Fruit fly (Drosophila melanogaster) whole organism, embryonic: ENCODE data around the gene CG18622.

Experiments used
- Ada2b ChIP-seq: fragments of 200-800 bp; sonication (Bioruptor generic); IDR thresholded peaks from 2 replicates; pipeline ENCODE4 v1.3.6; 2022; ENCODE audit warnings: missing biosample characterization, missing genetic modification characterization
- Asciz ChIP-seq: fragments of 200-800 bp; sonication (Bioruptor generic); optimal IDR thresholded peaks from 2 replicates; lab custom pipeline; 2017; ENCODE audit warnings: missing biosample characterization, mild to moderate bottlenecking, missing genetic modification characterization, missing genetic modification reagents
- B-H2 ChIP-seq: fragments of 200-800 bp; sonication (Bioruptor generic); optimal IDR thresholded peaks from 2 replicates; lab custom pipeline; 2018; ENCODE audit warnings: missing biosample characterization, mild to moderate bottlenecking, missing genetic modification characterization
- CG10979 ChIP-seq: fragments of 200-800 bp; sonication (Bioruptor generic); optimal IDR thresholded peaks from 2 replicates; lab custom pipeline; 2018; ENCODE audit warnings: missing biosample characterization, mild to moderate bottlenecking, missing genetic modification characterization, moderate library complexity
- CG11695 ChIP-seq: fragments of 200-800 bp; sonication (Bioruptor generic); IDR thresholded peaks from 3 replicates; pipeline ENCODE4 v1.3.6; 2022; ENCODE audit warnings: missing biosample characterization, missing genetic modification characterization
- CG15696 ChIP-seq: fragments of 200-800 bp; sonication (Bioruptor generic); optimal IDR thresholded peaks from 2 replicates; lab custom pipeline; 2019; ENCODE audit warnings: missing biosample characterization, mild to moderate bottlenecking, missing genetic modification characterization, moderate library complexity
- CG17186 ChIP-seq: fragments of 200-800 bp; sonication (Bioruptor generic); optimal IDR thresholded peaks from 3 replicates; lab custom pipeline; 2017; ENCODE audit warnings: missing biosample characterization, missing genetic modification reagents, missing genetic modification characterization
- CG18476 ChIP-seq: fragments of 200-800 bp; sonication (Bioruptor generic); optimal IDR thresholded peaks from 2 replicates; lab custom pipeline; 2016; ENCODE audit warnings: missing biosample characterization, mild to moderate bottlenecking, missing genetic modification characterization
- CG2116 ChIP-seq: fragments of 200-800 bp; sonication (Bioruptor generic); optimal IDR thresholded peaks from 3 replicates; lab custom pipeline; 2018; ENCODE audit warnings: missing biosample characterization, mild to moderate bottlenecking, missing genetic modification characterization
- CG2120 ChIP-seq: fragments of 200-800 bp; sonication (Bioruptor generic); optimal IDR thresholded peaks from 3 replicates; lab custom pipeline; 2016; ENCODE audit warnings: missing biosample characterization, missing genetic modification characterization
- CG2889 ChIP-seq: fragments of 200-800 bp; sonication (Bioruptor generic); IDR thresholded peaks from 3 replicates; pipeline ENCODE4 v1.3.6; 2022; ENCODE audit warnings: missing biosample characterization, missing genetic modification characterization
- CG3407 ChIP-seq: fragments of 200-800 bp; sonication (Bioruptor generic); optimal IDR thresholded peaks from 2 replicates; lab custom pipeline; 2018; ENCODE audit warnings: missing biosample characterization, mild to moderate bottlenecking, missing genetic modification characterization
- CG4328 ChIP-seq: fragments of 200-800 bp; sonication (Bioruptor generic); optimal IDR thresholded peaks from 3 replicates; lab custom pipeline; 2017; ENCODE audit warnings: missing biosample characterization, missing genetic modification reagents, missing genetic modification characterization
- CG43689 ChIP-seq: fragments of 200-800 bp; sonication (Bioruptor generic); IDR thresholded peaks from 2 replicates; pipeline ENCODE4 v1.3.6; 2022; ENCODE audit warnings: missing biosample characterization, missing genetic modification characterization
- CG7372 ChIP-seq: fragments of 200-800 bp; sonication (Bioruptor generic); IDR thresholded peaks from 2 replicates; pipeline ENCODE4 v1.3.6; 2022; ENCODE audit warnings: missing biosample characterization, missing genetic modification characterization
- CG7987 ChIP-seq: fragments of 200-800 bp; sonication (Bioruptor generic); optimal IDR thresholded peaks from 2 replicates; lab custom pipeline; 2018; ENCODE audit warnings: missing biosample characterization, mild to moderate bottlenecking, missing genetic modification characterization, moderate library complexity
- D19B ChIP-seq: fragments of 200-800 bp; sonication (Bioruptor generic); optimal IDR thresholded peaks from 2 replicates; lab custom pipeline; 2017; ENCODE audit warnings: missing biosample characterization, mild to moderate bottlenecking, missing genetic modification characterization
- Dip2 ChIP-seq: fragments of 200-800 bp; sonication (Bioruptor generic); IDR thresholded peaks from 2 replicates; pipeline ENCODE4 v1.3.6; 2022; ENCODE audit warnings: missing biosample characterization, missing genetic modification characterization
- Dip3 ChIP-seq: fragments of 200-800 bp; sonication (Bioruptor generic); optimal IDR thresholded peaks from 3 replicates; lab custom pipeline; 2016; ENCODE audit warnings: missing biosample characterization, missing genetic modification characterization
- Gsc ChIP-seq: fragments of 200-800 bp; sonication (Bioruptor generic); IDR thresholded peaks from 2 replicates; pipeline ENCODE4 v1.3.6; 2022; ENCODE audit warnings: missing biosample characterization, missing genetic modification characterization
- Gug ChIP-seq: fragments of 200-800 bp; sonication (Bioruptor generic); IDR thresholded peaks from 4 replicates; pipeline ENCODE4 v1.3.6; 2022; ENCODE audit warnings: missing biosample characterization, missing genetic modification characterization
- HLH54F ChIP-seq: fragments of 200-800 bp; sonication (Bioruptor generic); optimal IDR thresholded peaks from 3 replicates; lab custom pipeline; 2016; ENCODE audit warnings: missing biosample characterization, missing genetic modification characterization
- Lim3 ChIP-seq: fragments of 200-800 bp; sonication (Bioruptor generic); IDR thresholded peaks from 2 replicates; pipeline ENCODE4 v1.3.6; 2022; ENCODE audit warnings: missing biosample characterization, missing genetic modification characterization
- Mrtf ChIP-seq: fragments of 200-800 bp; sonication (Bioruptor generic); IDR thresholded peaks from 3 replicates; pipeline ENCODE4 v1.3.6; 2022; ENCODE audit warnings: missing biosample characterization, missing genetic modification characterization
- NfI ChIP-seq: fragments of 200-800 bp; sonication (Bioruptor generic); optimal IDR thresholded peaks from 3 replicates; lab custom pipeline; 2018; ENCODE audit warnings: missing biosample characterization, mild to moderate bottlenecking, missing genetic modification characterization, moderate library complexity
- Oaz ChIP-seq: fragments of 200-800 bp; sonication (Bioruptor generic); IDR thresholded peaks from 2 replicates; pipeline ENCODE4 v1.3.6; 2022; ENCODE audit warnings: missing biosample characterization, missing genetic modification characterization
- Six4 ChIP-seq: fragments of 200-800 bp; sonication (Bioruptor generic); optimal IDR thresholded peaks from 2 replicates; lab custom pipeline; 2016; ENCODE audit warnings: missing biosample characterization, missing genetic modification characterization
- Sox102F ChIP-seq: fragments of 200-800 bp; sonication (Bioruptor generic); optimal IDR thresholded peaks from 2 replicates; lab custom pipeline; 2018; ENCODE audit warnings: missing biosample characterization, mild to moderate bottlenecking, missing genetic modification characterization, moderate library complexity
- cato ChIP-seq: fragments of 200-800 bp; sonication (Bioruptor generic); optimal IDR thresholded peaks from 2 replicates; lab custom pipeline; 2016; ENCODE audit warnings: missing biosample characterization, missing genetic modification characterization, borderline replicate concordance
- emc ChIP-seq: fragments of 200-800 bp; sonication (Bioruptor generic); optimal IDR thresholded peaks from 2 replicates; lab custom pipeline; 2016; ENCODE audit warnings: missing biosample characterization, missing genetic modification characterization
- fd3F ChIP-seq: fragments of 200-800 bp; sonication (Bioruptor generic); optimal IDR thresholded peaks from 2 replicates; lab custom pipeline; 2018; ENCODE audit warnings: missing biosample characterization, mild to moderate bottlenecking, missing genetic modification characterization, moderate library complexity
- fd64A ChIP-seq: fragments of 200-800 bp; sonication (Bioruptor generic); optimal IDR thresholded peaks from 3 replicates; lab custom pipeline; 2018; ENCODE audit warnings: missing biosample characterization, mild to moderate bottlenecking, missing genetic modification characterization
- fd96Cb ChIP-seq: fragments of 200-800 bp; sonication (Bioruptor generic); optimal IDR thresholded peaks from 2 replicates; lab custom pipeline; 2018; ENCODE audit warnings: missing biosample characterization, mild to moderate bottlenecking, missing genetic modification characterization, moderate library complexity
- gcm ChIP-seq: fragments of 200-800 bp; sonication (Bioruptor generic); optimal IDR thresholded peaks from 2 replicates; lab custom pipeline; 2019; ENCODE audit warnings: missing biosample characterization, mild to moderate bottlenecking, missing genetic modification characterization, moderate library complexity
- hth ChIP-seq: fragments of >200 bp; optimal IDR thresholded peaks from 2 replicates; lab custom pipeline; 2017; ENCODE audit warnings: inconsistent platforms
- insv ChIP-seq, 2 experiments: fragments of 200-800 bp; sonication (Bioruptor generic); optimal IDR thresholded peaks; 3 replicates each; lab custom pipeline; 2016 to 2018; ENCODE audit warnings: missing biosample characterization in 2 of 2, missing genetic modification characterization in 2 of 2
- jigr1 ChIP-seq: fragments of 200-800 bp; sonication (Bioruptor generic); IDR thresholded peaks from 3 replicates; pipeline ENCODE4 v1.3.6; 2022; ENCODE audit warnings: missing biosample characterization, missing genetic modification characterization
- lbe ChIP-seq: fragments of 200-800 bp; sonication (Bioruptor generic); optimal IDR thresholded peaks from 2 replicates; lab custom pipeline; 2016; ENCODE audit warnings: missing biosample characterization, mild to moderate bottlenecking, missing genetic modification characterization
- lmd ChIP-seq: fragments of 200-800 bp; sonication (Bioruptor generic); IDR thresholded peaks from 2 replicates; pipeline ENCODE4 v1.3.6; 2022; ENCODE audit warnings: missing biosample characterization, missing genetic modification characterization
- mirr ChIP-seq: fragments of 200-800 bp; sonication (Bioruptor generic); optimal IDR thresholded peaks from 3 replicates; lab custom pipeline; 2018; ENCODE audit warnings: missing biosample characterization, mild to moderate bottlenecking, missing genetic modification characterization
- peb ChIP-seq: fragments of 200-800 bp; sonication (Bioruptor generic); IDR thresholded peaks from 2 replicates; pipeline ENCODE4 v1.3.6; 2022; ENCODE audit warnings: missing biosample characterization, missing genetic modification characterization
- pros ChIP-seq: fragments of 200-800 bp; sonication (Bioruptor generic); optimal IDR thresholded peaks from 3 replicates; lab custom pipeline; 2019; ENCODE audit warnings: missing biosample characterization, mild to moderate bottlenecking, missing genetic modification characterization, moderate library complexity
- salm ChIP-seq: fragments of 200-800 bp; sonication (Bioruptor generic); optimal IDR thresholded peaks from 2 replicates; lab custom pipeline; 2018; ENCODE audit warnings: missing biosample characterization, mild to moderate bottlenecking, missing genetic modification characterization
- sens-2 ChIP-seq: fragments of 200-800 bp; sonication (Bioruptor generic); IDR thresholded peaks from 2 replicates; pipeline ENCODE4 v1.3.6; 2022; ENCODE audit warnings: missing biosample characterization, missing genetic modification characterization
- slbo ChIP-seq: fragments of 200-800 bp; sonication (Bioruptor generic); IDR thresholded peaks from 2 replicates; pipeline ENCODE4 v1.3.6; 2022; ENCODE audit warnings: missing biosample characterization, missing genetic modification characterization
- slp2 ChIP-seq: fragments of 200-800 bp; sonication (Bioruptor generic); optimal IDR thresholded peaks from 2 replicates; lab custom pipeline; 2016; ENCODE audit warnings: missing biosample characterization, missing genetic modification characterization
- tio ChIP-seq: fragments of 200-800 bp; sonication (Bioruptor generic); optimal IDR thresholded peaks from 2 replicates; lab custom pipeline; 2017; ENCODE audit warnings: missing biosample characterization, missing genetic modification characterization, inconsistent platforms
- tup ChIP-seq: fragments of 200-800 bp; sonication (Bioruptor generic); optimal IDR thresholded peaks from 2 replicates; lab custom pipeline; 2016; ENCODE audit warnings: missing biosample characterization, mild to moderate bottlenecking, missing genetic modification characterization, moderate library complexity

CG18622 gene

DNA sequence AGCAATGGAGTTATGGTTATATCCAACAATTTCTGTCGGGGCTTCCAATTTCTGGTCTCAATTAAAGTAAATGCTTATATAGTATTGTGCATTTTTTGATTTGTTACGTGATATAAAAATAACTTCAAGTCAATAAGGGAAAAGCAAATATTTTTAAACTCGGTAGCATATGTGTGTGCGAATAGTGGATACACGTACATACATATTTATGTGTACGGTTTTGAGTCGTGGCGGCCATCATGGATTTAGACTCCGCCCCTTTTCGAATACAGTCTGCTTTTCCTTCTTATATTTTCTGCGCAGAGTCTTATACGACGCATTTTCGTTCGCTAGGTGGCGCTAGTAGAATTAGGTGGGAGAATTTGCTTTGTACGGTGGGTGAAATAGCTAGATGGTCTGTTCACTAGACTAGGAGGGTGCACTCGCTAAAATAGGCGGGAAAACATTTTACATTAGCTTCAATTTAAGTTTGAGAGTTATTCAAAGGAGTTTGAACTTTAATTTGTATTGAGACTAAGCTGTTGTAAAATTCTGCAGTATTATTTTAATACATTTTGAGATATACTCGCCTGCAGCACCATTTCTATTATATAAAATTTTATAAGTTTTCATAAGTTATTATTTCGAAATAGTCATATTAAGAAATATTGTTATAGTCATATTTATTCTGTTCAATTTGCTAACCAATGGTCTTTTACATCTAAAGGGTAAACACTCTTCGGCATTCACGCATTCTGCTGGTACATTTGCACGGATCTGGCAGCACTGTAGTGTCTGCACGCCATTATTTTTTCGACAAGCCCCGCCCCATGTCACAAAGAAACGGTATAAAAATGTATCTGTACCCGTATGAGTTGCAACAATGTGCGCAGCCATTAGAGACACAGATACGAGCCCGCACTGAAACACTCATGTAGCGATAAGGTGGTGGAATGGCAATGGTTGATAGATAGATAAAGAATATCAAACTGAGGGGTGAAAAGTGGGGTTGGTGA lies 17.9 kb downstream of the CG18622 start (continued):
- TF ChIP-seq NfI (GFP tag; lab: Kevin White, UChicago): peak; percentile 48
- TF ChIP-seq lmd: peak; percentile 56; the same call in 1 of the 2 replicates
- peak; percentile 62; the same call in 3 of the 4 replicates for TF ChIP-seq Gug (GFP tag; lab: Robert Waterston, UW)
- peak; percentile 50 for TF ChIP-seq Asciz
- TF ChIP-seq Sox102F (GFP tag; lab: Kevin White, UChicago): no peak
- TF ChIP-seq Dip3 (GFP tag; lab: Kevin White, UChicago): no peak
- peak; percentile 49 for TF ChIP-seq fd3F
- peak; percentile 38 for TF ChIP-seq salm
- no peak for TF ChIP-seq pros (GFP tag; lab: Kevin White, UChicago)
- peak; percentile 33 for TF ChIP-seq CG2116
- peak; percentile 62 for TF ChIP-seq fd96Cb (tag; lab: Kevin White, UChicago)
- TF ChIP-seq emc: no peak
- TF ChIP-seq D19B (GFP tag; lab: Kevin White, UChicago): peak; percentile 81
- TF ChIP-seq CG7987 (GFP tag; lab: Kevin White, UChicago): peak; percentile 26
- TF ChIP-seq CG4328 (GFP tag; lab: Kevin White, UChicago): peak; percentile 32
- no peak for TF ChIP-seq jigr1
- no peak for TF ChIP-seq peb
- TF ChIP-seq Ada2b (GFP tag; lab: Robert Waterston, UW): peak; percentile 44; the same call in 1 of the 2 replicates
- TF ChIP-seq CG10979: peak; percentile 74
- TF ChIP-seq Lim3 (GFP tag; lab: Robert Waterston, UW): no peak
- TF ChIP-seq cato (GFP tag; lab: Kevin White, UChicago): peak; percentile 17
- no peak for TF ChIP-seq Oaz (GFP tag; lab: Robert Waterston, UW)
- peak; percentile 61 for TF ChIP-seq B-H2 (GFP tag; lab: Kevin White, UChicago)
- no peak for TF ChIP-seq tup (GFP tag; lab: Kevin White, UChicago)
- no peak for TF ChIP-seq CG17186 (GFP tag; lab: Kevin White, UChicago)
- TF ChIP-seq Six4 (GFP tag; lab: Kevin White, UChicago): peak; percentile 56
- TF ChIP-seq tio: peak; percentile 31
- 0 out of 2 replicates have a peak, but pooled peaks have one; percentile 17 for TF ChIP-seq sens-2 (GFP tag; lab: Robert Waterston, UW)
- TF ChIP-seq gcm (GFP tag; lab: Kevin White, UChicago): peak; percentile 99
- TF ChIP-seq slp2 (GFP tag; lab: Kevin White, UChicago): no peak
- TF ChIP-seq CG43689 (GFP tag; lab: Robert Waterston, UW): no peak
- TF ChIP-seq CG7372: peak; percentile 50; the same call in 1 of the 2 replicates
- peak; percentile 64; the same call in 2 of the 3 replicates for TF ChIP-seq CG2889 (GFP tag; lab: Robert Waterston, UW)
- peak; percentile 50 for TF ChIP-seq CG3407 (GFP tag; lab: Kevin White, UChicago)
- peak; percentile 65 for TF ChIP-seq CG2120 (GFP tag; lab: Kevin White, UChicago)
- TF ChIP-seq Gsc: no peak
- TF ChIP-seq CG18476 (GFP tag; lab: Kevin White, UChicago): peak; percentile 41
- peak; percentile 38; the same call in 1 of the 3 replicates for TF ChIP-seq Mrtf (GFP tag; lab: Robert Waterston, UW)
- TF ChIP-seq CG11695: peak; percentile 54; the same call in 1 of the 3 replicates
- TF ChIP-seq lbe (GFP tag; lab: Kevin White, UChicago): no peak
- peak in 1 of 2 experiments; percentile 87 for TF ChIP-seq insv (GFP tag; optimal IDR thresholded peaks at IDR 0.05; lab: Kevin White, UChicago)
- TF ChIP-seq mirr: peak; percentile 50
- no peak for TF ChIP-seq hth
- peak; percentile 83 for TF ChIP-seq Dip2 (GFP tag; lab: Robert Waterston, UW)
- TF ChIP-seq HLH54F: peak; percentile 22
- no peak for TF ChIP-seq fd64A (GFP tag; lab: Kevin White, UChicago)
- TF ChIP-seq slbo: peak; percentile 80
- TF ChIP-seq CG15696 (tag; lab: Kevin White, UChicago): peak; percentile 67
